Fruit fly (Drosophila melanogaster): Measurements from ENCODE around the gene CG6659.

Gene CG6659

DNA sequence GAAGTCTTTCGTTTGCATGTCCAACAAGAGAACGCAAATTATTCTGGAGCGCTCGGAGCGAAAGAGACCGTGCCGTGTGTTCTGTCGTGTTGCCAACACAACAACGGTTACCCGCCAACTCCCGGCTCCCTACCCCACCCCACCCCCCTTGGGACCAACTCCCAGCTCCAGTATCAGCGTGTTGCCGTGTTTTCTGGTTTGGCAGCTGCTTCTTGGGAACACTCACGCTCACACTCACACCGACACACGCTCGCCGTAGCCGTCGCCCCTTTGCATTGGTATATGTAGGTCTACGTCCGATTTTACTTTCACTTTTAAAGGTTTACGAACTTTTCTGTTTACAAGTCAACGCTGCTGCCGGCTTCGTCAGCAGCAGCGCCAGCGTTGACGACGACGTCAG, 18.2 kb upstream of the CG6659 start:
- TF ChIP-seq CG17801 (GFP tag; optimal IDR thresholded peaks at IDR 0.05; ENCODE audit: partially characterized antibody): no peak

DNA sequence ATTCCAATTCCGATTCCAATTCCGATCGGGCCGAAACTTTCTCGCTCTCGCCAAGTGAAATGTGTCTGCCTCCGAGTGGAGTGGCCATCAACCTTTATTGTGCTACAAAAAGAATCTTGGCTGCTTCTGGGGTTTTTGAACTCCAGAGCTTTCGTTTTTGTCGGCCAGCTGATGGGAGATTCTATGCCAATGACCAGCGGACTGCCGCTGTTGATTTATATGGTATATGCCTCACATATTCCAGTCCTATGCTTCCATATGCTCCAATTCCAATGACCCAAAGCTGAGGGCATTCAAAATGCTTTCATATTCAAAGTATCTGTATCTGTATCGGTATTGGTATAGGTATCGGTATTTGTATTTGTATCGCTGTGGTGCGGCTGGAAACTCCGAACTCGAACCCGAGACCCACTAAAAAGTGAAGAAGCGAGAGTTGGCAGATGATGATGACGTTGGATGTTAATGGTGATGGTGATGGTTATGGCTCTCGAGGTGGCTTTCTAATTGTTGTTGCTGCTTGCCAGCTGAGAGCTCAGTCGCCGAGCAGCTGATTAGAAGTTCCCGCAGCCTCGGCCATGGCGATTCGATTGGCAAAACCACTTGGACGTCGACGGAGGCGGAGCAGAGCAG, 15.9 kb upstream of the CG6659 start:
- no peak for TF ChIP-seq CG17801 (GFP tag; optimal IDR thresholded peaks at IDR 0.05; ENCODE audit: partially characterized antibody)

DNA sequence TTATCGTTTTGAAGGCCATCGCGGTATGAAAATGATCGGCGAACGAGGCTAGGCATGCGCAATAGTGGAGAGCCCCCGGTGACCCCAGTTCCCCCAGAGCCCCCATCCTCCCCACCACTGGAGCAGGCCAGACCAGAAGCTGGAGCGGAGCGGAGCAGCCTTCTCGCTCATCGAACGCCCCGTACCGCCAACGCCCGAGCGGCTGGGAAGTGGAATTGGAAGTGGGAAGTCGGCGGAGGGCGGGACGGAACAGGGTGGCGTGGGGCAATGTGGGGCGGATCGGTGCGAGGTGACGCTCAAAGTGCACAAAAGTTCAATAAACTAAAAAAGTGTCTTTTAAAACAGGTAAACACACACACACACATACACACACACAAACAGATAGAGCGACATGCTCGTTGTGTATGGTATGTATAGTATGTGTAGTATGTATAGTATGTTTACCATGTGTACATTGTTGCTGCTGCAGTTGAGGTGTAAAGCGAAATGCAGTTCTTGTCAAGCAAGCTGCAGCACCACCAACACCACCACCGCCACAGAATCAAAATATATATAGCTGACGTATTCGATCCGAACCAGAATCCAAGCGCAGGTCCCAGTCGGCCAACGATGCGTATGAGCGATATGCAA, 14.6 kb upstream of the CG6659 start:
- no peak for TF ChIP-seq CG17801 (GFP tag; optimal IDR thresholded peaks at IDR 0.05; ENCODE audit: partially characterized antibody)

DNA sequence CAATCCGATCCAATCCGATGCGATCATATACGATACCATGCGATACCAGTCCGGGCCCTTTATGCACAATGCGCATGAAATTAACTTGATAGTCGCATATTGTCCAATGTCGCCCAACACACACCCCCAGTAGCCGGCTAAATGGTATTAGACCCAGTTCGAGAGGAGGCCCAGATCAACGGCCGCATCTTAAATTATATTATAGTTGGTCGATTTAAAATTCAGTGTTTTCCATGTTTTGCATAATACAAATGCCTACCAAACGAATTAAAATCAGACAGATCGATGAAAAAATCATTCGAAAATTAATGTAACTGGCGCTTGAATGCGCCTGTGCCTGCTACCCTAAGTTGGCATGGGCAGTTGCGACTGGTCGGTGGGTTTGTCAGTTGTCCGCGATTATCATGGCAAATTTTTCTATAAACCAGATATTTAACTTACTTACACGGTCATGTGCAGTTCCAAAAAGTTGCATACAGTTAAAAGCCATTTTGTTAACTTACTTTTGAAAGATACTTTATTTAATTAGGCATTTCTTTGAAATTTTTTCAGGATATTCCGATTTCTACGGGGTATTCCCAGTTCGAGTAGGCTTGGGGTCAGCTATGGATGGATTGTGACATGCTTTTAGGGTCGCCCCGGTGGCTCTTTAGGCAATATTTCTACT, 12.9 kb upstream of the CG6659 start:
- no peak for TF ChIP-seq CG17801 (GFP tag; optimal IDR thresholded peaks at IDR 0.05; ENCODE audit: partially characterized antibody)

DNA sequence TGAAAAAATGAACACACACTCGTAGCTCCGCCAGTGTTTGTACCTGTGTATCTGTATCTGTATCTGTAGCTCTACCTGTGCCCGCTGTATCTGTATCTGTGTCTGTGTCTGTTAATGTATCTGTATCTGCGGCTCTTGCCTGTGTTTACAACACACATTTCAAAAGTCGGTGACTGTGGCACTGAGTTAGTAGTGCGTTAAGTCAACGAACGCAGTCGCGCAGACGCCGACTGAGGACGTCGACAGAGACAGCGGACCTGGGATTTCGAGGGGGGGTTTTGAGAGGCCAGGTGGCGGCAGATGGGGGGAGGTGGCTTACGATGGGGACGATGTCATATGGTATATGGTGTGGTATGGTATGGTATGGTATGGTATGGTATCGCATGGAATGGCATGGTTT, 11.2 kb upstream of the CG6659 start:
- TF ChIP-seq CG17801 (GFP tag; optimal IDR thresholded peaks at IDR 0.05; ENCODE audit: partially characterized antibody): no peak

DNA sequence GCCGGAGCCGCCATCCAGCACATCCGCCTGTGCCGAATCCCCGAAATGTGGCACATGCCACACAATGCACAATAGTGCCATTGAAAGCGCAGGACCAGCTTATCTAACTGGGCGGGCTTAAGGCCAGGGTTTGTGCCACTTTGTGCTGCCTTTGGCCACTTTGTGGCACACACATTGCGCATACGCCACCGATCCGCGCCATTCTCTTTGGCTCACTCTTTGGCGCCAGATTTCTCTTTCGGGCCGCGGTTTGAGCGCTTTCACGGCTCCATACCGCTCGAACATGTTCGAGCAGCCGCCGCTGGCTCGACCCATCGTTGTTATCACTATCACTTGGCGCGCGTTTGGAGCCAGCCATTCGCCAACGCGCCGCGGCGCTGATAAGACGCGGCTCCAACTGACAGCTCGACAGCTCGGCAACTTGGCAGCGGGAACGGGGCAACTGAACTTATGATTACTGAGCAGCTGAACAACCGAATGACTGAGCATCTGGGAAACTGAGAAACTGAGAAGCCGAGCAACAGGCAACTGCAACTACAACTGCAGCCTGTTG, 8.7 kb upstream of the CG6659 start:
- no peak for TF ChIP-seq CG17801 (GFP tag; optimal IDR thresholded peaks at IDR 0.05; ENCODE audit: partially characterized antibody)

DNA sequence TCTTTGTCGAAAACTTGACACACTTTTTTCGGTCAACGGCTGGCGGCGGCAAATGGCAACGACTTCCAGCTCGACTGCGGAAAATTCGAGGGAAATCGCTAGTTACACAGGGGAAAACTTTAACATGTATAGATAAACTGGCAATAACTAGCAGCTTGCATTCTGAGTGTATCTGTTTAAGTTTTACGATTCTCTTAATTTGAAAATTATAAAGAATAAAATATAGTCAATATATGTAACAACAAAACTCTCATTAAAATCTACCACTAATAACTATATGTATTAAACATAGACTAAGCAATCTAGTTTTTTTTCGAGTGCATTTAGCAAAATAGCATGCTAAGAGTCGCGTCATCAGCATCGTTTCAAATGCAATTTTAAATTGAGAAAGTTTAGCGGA, 6.3 kb upstream of the CG6659 start:
- TF ChIP-seq CG17801 (GFP tag; optimal IDR thresholded peaks at IDR 0.05; ENCODE audit: partially characterized antibody): no peak

DNA sequence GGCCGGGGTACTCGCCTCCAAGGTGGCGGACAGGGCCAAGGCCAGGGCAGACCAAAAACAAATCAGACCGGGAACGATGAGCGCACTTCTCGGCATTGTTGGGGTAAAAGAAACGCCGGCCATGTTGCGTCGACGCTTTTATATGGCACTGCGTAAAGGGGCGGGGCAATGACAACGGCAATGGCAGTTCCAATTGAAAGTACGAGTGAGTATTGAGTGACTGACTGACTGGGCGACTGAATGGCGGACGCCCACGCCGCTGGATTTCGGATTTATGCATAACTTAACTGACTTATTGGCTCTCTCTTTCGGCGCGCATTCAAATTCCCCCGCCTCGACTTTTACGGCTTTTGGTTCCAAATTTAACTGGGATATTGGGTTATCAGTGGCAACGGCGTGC, 5.0 kb upstream of the CG6659 start, which contains the start of gene CG6696:
CG6696 (minus strand) TSS at position 101 of the 400 bp plus-strand sequence.
- no peak for TF ChIP-seq CG17801 (GFP tag; optimal IDR thresholded peaks at IDR 0.05; ENCODE audit: partially characterized antibody)

DNA sequence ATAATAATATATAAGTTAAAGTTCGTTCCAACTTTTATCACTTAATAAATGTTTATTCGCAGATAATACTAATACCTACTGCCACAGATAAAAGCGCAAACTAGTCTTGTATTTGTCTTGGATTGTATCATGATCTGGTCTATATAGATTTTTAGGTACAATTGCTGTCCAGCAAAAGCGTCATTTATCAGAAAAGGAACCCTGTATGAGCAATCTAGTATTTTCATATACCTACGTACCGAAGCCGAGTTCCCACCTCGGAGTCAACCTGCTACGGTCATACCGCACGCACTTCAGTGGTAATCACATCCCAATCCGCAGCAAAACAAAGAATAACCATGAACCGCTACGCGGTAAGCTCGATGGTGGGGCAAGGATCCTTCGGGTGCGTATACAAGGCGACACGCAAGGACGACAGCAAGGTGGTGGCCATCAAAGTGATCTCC, 439 bp upstream of the CG6659 start, which contains the start of gene fu:
fu (plus strand) TSS at position 254 of the 446 bp plus-strand sequence.
- peak; percentile 54 for TF ChIP-seq CG17801 (GFP tag; optimal IDR thresholded peaks at IDR 0.05; ENCODE audit: partially characterized antibody)

DNA sequence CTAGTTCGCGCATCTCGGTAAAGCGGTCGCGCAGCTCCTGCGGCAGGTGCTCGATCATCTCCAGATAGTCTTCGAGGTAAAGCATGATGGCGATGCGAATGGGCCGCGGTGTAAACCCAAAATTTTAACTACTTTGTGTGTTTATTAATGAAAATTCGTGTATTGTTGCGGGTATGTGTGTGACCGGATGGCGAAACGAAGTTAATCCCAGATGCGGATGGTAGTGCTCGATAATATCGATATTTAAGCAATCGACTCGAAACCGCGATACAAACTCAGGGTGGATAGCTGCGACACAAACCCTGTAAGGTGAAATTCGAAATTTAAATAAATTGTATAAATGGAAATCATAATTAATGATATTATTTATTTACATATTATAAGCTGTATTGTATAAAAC, 4.2 kb downstream of the CG6659 start, which contains the start of gene Ing3:
Ing3 (minus strand) TSS at position 213 of the 400 bp plus-strand sequence.
- no peak for TF ChIP-seq CG17801 (GFP tag; optimal IDR thresholded peaks at IDR 0.05; ENCODE audit: partially characterized antibody)

DNA sequence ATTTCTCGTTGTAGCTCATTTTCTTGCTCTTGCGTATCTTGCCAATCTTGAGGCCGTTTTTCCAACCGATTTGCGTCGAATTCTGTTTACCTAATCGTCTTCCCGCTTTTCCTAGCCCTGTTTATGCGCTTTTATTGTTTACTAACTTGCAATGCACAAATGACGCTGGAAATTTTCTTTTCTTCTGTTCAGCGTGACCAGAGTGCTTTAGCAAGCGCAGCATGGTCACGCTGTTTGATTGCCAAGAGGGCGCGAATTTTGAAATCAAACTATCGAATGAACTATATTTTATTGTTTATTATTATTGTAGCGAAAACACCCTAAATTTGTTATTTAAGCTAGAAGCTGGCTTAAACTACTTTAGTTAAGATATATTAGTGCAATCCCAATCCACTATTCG, 6.8 kb downstream of the CG6659 start, which contains the start of gene Hou:
Hou (minus strand) TSS at position 193 of the 400 bp plus-strand sequence.
- TF ChIP-seq CG17801 (GFP tag; optimal IDR thresholded peaks at IDR 0.05; ENCODE audit: partially characterized antibody): no peak

DNA sequence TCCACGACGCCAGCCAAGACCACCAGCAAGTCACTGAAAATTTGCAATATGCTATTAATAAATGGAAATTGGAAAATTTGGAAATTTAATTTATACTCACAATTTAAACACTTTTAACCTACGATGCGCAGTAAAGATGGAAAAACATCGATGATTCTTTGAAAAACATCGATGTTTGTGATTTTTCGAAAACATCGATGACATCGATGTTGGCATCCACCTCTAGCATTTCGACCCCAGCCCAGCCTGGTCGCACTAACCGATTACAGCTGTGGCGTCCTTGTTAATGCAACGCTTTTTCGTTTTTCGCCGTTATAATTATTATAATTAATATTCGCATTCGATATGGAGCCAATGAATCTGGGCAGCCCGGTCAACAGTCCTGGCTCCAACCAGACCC, 9.1 kb downstream of the CG6659 start, which contains the start of gene Nup35:
Nup35 (plus strand) TSS at position 222 of the 400 bp plus-strand sequence.
- TF ChIP-seq CG17801 (GFP tag; optimal IDR thresholded peaks at IDR 0.05; ENCODE audit: partially characterized antibody): no peak

DNA sequence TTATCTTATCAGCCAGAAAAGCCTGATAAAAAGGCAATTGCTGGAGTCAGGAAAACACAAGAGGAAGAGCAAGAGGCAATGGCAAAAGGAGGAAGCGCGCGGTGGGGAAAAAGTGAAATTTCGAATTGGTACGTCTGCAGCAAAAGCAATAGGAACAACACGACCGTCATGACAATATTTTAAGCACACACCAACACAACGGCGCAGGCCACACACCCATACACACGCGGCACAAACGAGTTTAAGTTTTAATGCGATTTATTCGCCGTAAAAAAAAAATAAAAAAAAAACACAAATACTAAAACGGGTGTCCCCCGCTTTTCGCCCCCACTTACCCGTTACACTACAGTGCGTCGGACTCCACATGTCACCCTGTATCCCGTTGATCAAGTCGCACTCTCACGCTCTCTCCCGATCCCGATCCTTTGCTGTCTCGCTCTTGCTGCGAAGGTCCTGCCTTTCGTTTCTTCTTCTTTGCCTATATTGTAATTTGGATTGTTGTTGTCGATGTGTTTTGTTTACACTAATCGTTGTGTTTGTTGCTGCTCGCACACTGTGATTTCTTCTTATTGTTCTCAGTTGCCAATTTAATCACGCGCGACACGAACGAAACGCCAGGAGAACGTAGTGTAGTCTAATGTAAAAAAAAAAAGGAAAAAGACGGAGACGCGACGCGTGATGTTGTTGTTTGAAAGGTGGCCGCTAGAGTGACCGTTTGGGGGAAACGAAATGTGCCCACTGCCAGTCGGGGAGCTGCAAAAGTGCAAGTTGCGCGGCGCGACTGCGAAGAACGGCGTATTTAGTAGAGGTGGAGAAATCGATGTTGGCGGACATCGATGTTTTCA, 10.0 kb downstream of the CG6659 start, which contains the start of gene Rip11:
Rip11 (minus strand) TSS at position 794 of the 845 bp plus-strand sequence.
- peak; percentile 16 for TF ChIP-seq CG17801 (GFP tag; optimal IDR thresholded peaks at IDR 0.05; ENCODE audit: partially characterized antibody)

DNA sequence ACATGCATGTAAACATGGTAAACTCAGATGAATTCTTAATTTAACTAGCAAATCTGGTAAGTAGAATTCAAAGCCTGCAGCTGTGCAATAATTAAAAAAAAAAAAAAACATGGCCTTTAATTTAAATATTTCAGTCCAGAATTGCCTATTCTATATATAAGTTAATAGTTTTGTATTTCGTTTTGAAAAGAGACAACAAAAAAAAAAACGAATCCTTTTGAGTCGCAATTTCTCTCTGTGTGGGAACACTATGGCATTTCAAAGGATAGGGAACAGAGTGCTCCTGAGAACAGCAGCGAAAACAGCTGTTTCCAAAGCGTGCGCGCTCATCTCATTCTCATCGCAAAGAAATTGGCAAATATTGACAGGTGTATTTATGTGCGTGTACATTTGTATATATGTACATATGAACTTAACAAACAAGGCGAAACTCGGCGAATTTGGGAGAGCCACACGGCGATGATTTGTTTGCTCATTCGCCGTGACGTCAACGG, 11.3 kb downstream of the CG6659 start:
- no peak for TF ChIP-seq CG17801 (GFP tag; optimal IDR thresholded peaks at IDR 0.05; ENCODE audit: partially characterized antibody)
